Fruit fly (Drosophila melanogaster) whole organism, pupa: ENCODE results near the gene CG13051.

Source experiments
- CG34367 ChIP-seq: fragments of 200-800 bp; sonication (Bioruptor generic); optimal IDR thresholded peaks from 2 replicates; lab custom pipeline; 2018; ENCODE audit warnings: missing biosample characterization, mild to moderate bottlenecking, missing genetic modification characterization
- CG8301 ChIP-seq: fragments of 200-800 bp; sonication (Bioruptor generic); optimal IDR thresholded peaks from 2 replicates; lab custom pipeline; 2018; ENCODE audit warnings: missing biosample characterization, mild to moderate bottlenecking, missing genetic modification characterization
- CG9948 ChIP-seq: fragments of 200-800 bp; sonication (Bioruptor generic); optimal IDR thresholded peaks from 2 replicates; lab custom pipeline; 2018; ENCODE audit warnings: missing biosample characterization, mild to moderate bottlenecking, missing genetic modification characterization, moderate library complexity
- D1 ChIP-seq: fragments of 200-800 bp; sonication (Bioruptor generic); optimal IDR thresholded peaks from 2 replicates; lab custom pipeline; 2018; ENCODE audit warnings: missing biosample characterization, mild to moderate bottlenecking, missing genetic modification characterization, moderate library complexity
- EcR ChIP-seq: fragments of 200-800 bp; sonication (Bioruptor generic); optimal IDR thresholded peaks from 3 replicates; lab custom pipeline; 2019; ENCODE audit warnings: missing biosample characterization, missing genetic modification characterization, mild to moderate bottlenecking, moderate library complexity, missing genetic modification reagents
- Snoo ChIP-seq: fragments of 200-800 bp; sonication (Bioruptor generic); optimal IDR thresholded peaks from 3 replicates; lab custom pipeline; 2017; ENCODE audit warnings: missing biosample characterization, mild to moderate bottlenecking, missing genetic modification characterization, inconsistent platforms
- rn ChIP-seq: fragments of 200-800 bp; sonication (Bioruptor generic); IDR thresholded peaks from 2 replicates; pipeline ENCODE4 v1.3.6; 2022; ENCODE audit warnings: missing biosample characterization, missing genetic modification characterization

- no peak for TF ChIP-seq D1 (tag; lab: Kevin White, UChicago)
- TF ChIP-seq CG9948 (tag; lab: Kevin White, UChicago) = no peak
- no peak for TF ChIP-seq EcR (GFP tag; lab: Kevin White, UChicago)
- TF ChIP-seq Snoo (tag; lab: Kevin White, UChicago) = no peak
- no peak for TF ChIP-seq rn
- TF ChIP-seq CG34367 (tag; lab: Kevin White, UChicago) = no peak
- TF ChIP-seq CG8301 (tag; lab: Kevin White, UChicago) = no peak
Measured at dm6 chr3L:16281880-16282556, 17.1 kb upstream of the CG13051 start, which contains the start of gene CG13049.
